Worm (Caenorhabditis elegans): ENCODE results near the gene hsp-1.

hsp-1 gene

ce11 chrIV:17279592-17280440 is 1.1 kb downstream of the hsp-1 start (continued):
- no peak for TF ChIP-seq ceh-91 (GFP tag; IDR thresholded peaks at IDR 0.05)
- no peak for TF ChIP-seq repo-1 (tag; optimal IDR thresholded peaks at IDR 0.05)
- TF ChIP-seq ztf-28 (GFP tag; IDR thresholded peaks at IDR 0.05): no peak
- TF ChIP-seq tbx-9 (tag; optimal IDR thresholded peaks at IDR 0.05; ENCODE audit: borderline replicate concordance): no peak
- no peak for TF ChIP-seq ceh-79 (tag; optimal IDR thresholded peaks at IDR 0.05)
- no peak for TF ChIP-seq mel-28 (tag; optimal IDR thresholded peaks at IDR 0.05; ENCODE audit: borderline replicate concordance)
- no peak for TF ChIP-seq snpc-1.1 (tag; optimal IDR thresholded peaks at IDR 0.05; ENCODE audit: insufficient read depth)
- TF ChIP-seq atf-7 (tag; optimal IDR thresholded peaks at IDR 0.05): peak; percentile 30

- TF ChIP-seq B0019.2 (GFP tag; conservative IDR thresholded peaks at IDR 0.05): no peak
- no peak for TF ChIP-seq nhr-27 (tag; optimal IDR thresholded peaks at IDR 0.05)
- peak; percentile 2; the same call in 1 of the 2 replicates for TF ChIP-seq nfyb-1 (GFP tag; IDR thresholded peaks at IDR 0.05)
- no peak for TF ChIP-seq lsl-1 (GFP tag; optimal IDR thresholded peaks at IDR 0.05)
- TF ChIP-seq Y95B8A.8 (GFP tag; IDR thresholded peaks at IDR 0.05): no peak
- TF ChIP-seq madf-3 (GFP tag; IDR thresholded peaks at IDR 0.05): peak; percentile 2; the same call in 1 of the 2 replicates
- 0 out of 2 replicates have a peak, but pooled peaks have one; percentile 6 for TF ChIP-seq ekl-4 (GFP tag; IDR thresholded peaks at IDR 0.05)
- TF ChIP-seq madf-10 (tag; optimal IDR thresholded peaks at IDR 0.05): no peak
- TF ChIP-seq ztf-28 (GFP tag; IDR thresholded peaks at IDR 0.05): no peak
- TF ChIP-seq ceh-27 (GFP tag; optimal IDR thresholded peaks at IDR 0.05): no peak
- TF ChIP-seq atf-7 (tag; optimal IDR thresholded peaks at IDR 0.05): no peak
- TF ChIP-seq sea-2 (GFP tag; IDR thresholded peaks at IDR 0.05): no peak
- TF ChIP-seq dpl-1 (GFP tag; optimal IDR thresholded peaks at IDR 0.05): no peak
- TF ChIP-seq repo-1 (tag; optimal IDR thresholded peaks at IDR 0.05): no peak
- no peak for TF ChIP-seq madf-6 (GFP tag; IDR thresholded peaks at IDR 0.05)
- no peak for TF ChIP-seq efl-1 (GFP tag; optimal IDR thresholded peaks at IDR 0.05)
- 0 out of 2 replicates have a peak, but pooled peaks have one; percentile 1 for TF ChIP-seq aptf-3 (GFP tag; IDR thresholded peaks at IDR 0.05)
- no peak for TF ChIP-seq ccch-3 (GFP tag; optimal IDR thresholded peaks at IDR 0.05)
- TF ChIP-seq mcd-1 (GFP tag; IDR thresholded peaks at IDR 0.05): 0 out of 2 replicates have a peak, but pooled peaks have one; percentile 3
- peak; percentile 2; the same call in 1 of the 2 replicates for TF ChIP-seq dox-1 (GFP tag; IDR thresholded peaks at IDR 0.05)
- peak; percentile 10 for TF ChIP-seq F57A8.1 (GFP tag; optimal IDR thresholded peaks at IDR 0.05)
- no peak for TF ChIP-seq nfya-1 (tag; optimal IDR thresholded peaks at IDR 0.05; ENCODE audit: borderline replicate concordance, insufficient read depth)
- peak; percentile 81 for TF ChIP-seq ama-1 (optimal IDR thresholded peaks at IDR 0.05)
- no peak for TF ChIP-seq ama-1 (GFP tag; optimal IDR thresholded peaks at IDR 0.05)
Measured at ce11 chrIV:17280441-17280939, 1.7 kb downstream of the hsp-1 start.

- peak; percentile 72 for TF ChIP-seq attf-5 (GFP tag; optimal IDR thresholded peaks at IDR 0.05)
- peak; percentile 65 for TF ChIP-seq F57C9.4 (tag; optimal IDR thresholded peaks at IDR 0.05)
- no peak for TF ChIP-seq dpl-1 (GFP tag; optimal IDR thresholded peaks at IDR 0.05)
- TF ChIP-seq zim-3 (tag; optimal IDR thresholded peaks at IDR 0.05): peak; percentile 88
- peak; percentile 91 for TF ChIP-seq hsf-1 (GFP tag; IDR thresholded peaks at IDR 0.05)
- no peak; the same call in 1 of the 2 replicates for TF ChIP-seq bed-2 (GFP tag; IDR thresholded peaks at IDR 0.05)
- TF ChIP-seq sea-2 (GFP tag; IDR thresholded peaks at IDR 0.05): no peak
- TF ChIP-seq let-526 (GFP tag; IDR thresholded peaks at IDR 0.05): 0 out of 2 replicates have a peak, but pooled peaks have one; percentile 13
- peak; percentile 43 for TF ChIP-seq somi-1 (GFP tag; optimal IDR thresholded peaks at IDR 0.05)
- TF ChIP-seq lin-35 (GFP tag; optimal IDR thresholded peaks at IDR 0.05): peak in 2 of 3 experiments; percentile 69 to 70
- TF ChIP-seq madf-6 (GFP tag; IDR thresholded peaks at IDR 0.05): peak; percentile 76
- TF ChIP-seq ceh-79 (tag; optimal IDR thresholded peaks at IDR 0.05): peak; percentile 82
- peak; percentile 52; the same call in 1 of the 2 replicates for TF ChIP-seq hmg-20 (GFP tag; IDR thresholded peaks at IDR 0.05)
- no peak for TF ChIP-seq Y53F4B.3 (GFP tag; IDR thresholded peaks at IDR 0.05)
- TF ChIP-seq nhr-179 (tag; optimal IDR thresholded peaks at IDR 0.05): no peak
- peak; percentile 49 for TF ChIP-seq mel-28 (tag; optimal IDR thresholded peaks at IDR 0.05; ENCODE audit: borderline replicate concordance)
- peak; percentile 71 for TF ChIP-seq ztf-3 (GFP tag; optimal IDR thresholded peaks at IDR 0.05)
Measured at ce11 chrIV:17281060-17282021, 2.6 kb downstream of the hsp-1 start.

Measured in whole organism, young adult.